Fruit fly (Drosophila melanogaster) whole organism: ENCODE measurements around the gene CG32551.

ENCODE experiments used
- CG8478 ChIP-seq: fragments of >200 bp; optimal IDR thresholded peaks from 2 replicates; lab custom pipeline; 2018; ENCODE audit warnings: inconsistent platforms
- Dll ChIP-seq: fragments of >200 bp; optimal IDR thresholded peaks from 2 replicates; lab custom pipeline; 2017
- EcR ChIP-seq, 2 experiments: fragments of >200 bp; optimal IDR thresholded peaks; 2 replicates each; lab custom pipeline; 2017; ENCODE audit warnings: missing biosample characterization in 2 of 2, missing genetic modification characterization in 2 of 2, missing genetic modification reagents in 2 of 2
- pan ChIP-seq: fragments of >200 bp; optimal IDR thresholded peaks from 2 replicates; lab custom pipeline; 2017
- usp ChIP-seq: fragments of >200 bp; optimal IDR thresholded peaks from 2 replicates; lab custom pipeline; 2017; ENCODE audit warnings: missing biosample characterization, missing genetic modification characterization, mixed read lengths

DNA sequence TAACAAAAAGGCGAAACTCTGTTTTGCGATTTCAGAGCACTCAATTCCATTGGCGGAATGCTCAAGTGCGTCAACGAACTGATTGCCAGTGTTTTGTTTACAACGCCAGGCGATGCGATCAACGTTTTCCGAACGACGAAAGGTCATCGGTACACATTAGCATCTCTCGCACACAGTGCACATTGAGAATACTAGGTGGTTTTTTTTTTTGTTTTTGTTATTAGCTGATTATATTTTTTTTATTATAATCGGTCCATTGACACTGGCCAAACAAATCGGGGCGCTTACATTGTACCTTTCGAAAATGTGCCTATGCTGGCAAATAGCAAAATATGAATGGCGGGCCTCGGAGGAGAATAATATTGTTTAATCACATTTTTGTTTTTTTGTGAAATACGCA, 43.5 kb upstream of the CG32551 start:
- TF ChIP-seq Dll (lab: Kevin White, UChicago) (no peak), pan (lab: Kevin White, UChicago) (no peak), EcR (GFP tag; optimal IDR thresholded peaks at IDR 0.05; lab: Kevin White, UChicago) (no peak), usp (GFP tag; lab: Kevin White, UChicago) (no peak), CG8478 (lab: Kevin White, UChicago) (no peak)
